Worm (Caenorhabditis elegans) whole organism, L4 larva: Measurements from ENCODE around the gene rps-11.

ENCODE experiments used
- D1046.2 ChIP-seq: fragments of 200-800 bp; sonication (Bioruptor generic); IDR thresholded peaks from 2 replicates; pipeline ENCODE4 v1.3.6; 2022; ENCODE audit warnings: missing genetic modification characterization, missing compliant biosample characterization
- F10B5.3 ChIP-seq: sonication (generic microtip); optimal IDR thresholded peaks from 2 replicates; lab custom pipeline; 2016; ENCODE audit warnings: mild to moderate bottlenecking, missing genetic modification characterization, missing compliant biosample characterization
- F26F4.8 ChIP-seq: fragments of 200-800 bp; sonication (Bioruptor generic); conservative IDR thresholded peaks from 2 replicates; pipeline ENCODE4 v1.3.6; 2022; ENCODE audit warnings: missing genetic modification characterization, missing compliant biosample characterization
- F37D6.2 ChIP-seq: sonication (generic microtip); optimal IDR thresholded peaks from 2 replicates; lab custom pipeline; 2016; ENCODE audit warnings: mild to moderate bottlenecking, missing genetic modification characterization, missing compliant biosample characterization
- F44E2.7 ChIP-seq: fragments of 200-800 bp; sonication (Bioruptor generic); IDR thresholded peaks from 2 replicates; pipeline ENCODE4 v2.1.2; 2022; ENCODE audit warnings: missing genetic modification characterization, missing compliant biosample characterization
- R02D3.7 ChIP-seq: fragments of 150-350 bp; sonication (generic microtip); optimal IDR thresholded peaks from 3 replicates; lab custom pipeline; 2014; ENCODE audit warnings: missing biosample characterization, missing genetic modification characterization
- Y48G9A.11 ChIP-seq: fragments of 200-800 bp; sonication (Bioruptor generic); IDR thresholded peaks from 2 replicates; pipeline ENCODE4 v1.3.6; 2022; ENCODE audit warnings: missing genetic modification reagents, missing genetic modification characterization, missing compliant biosample characterization
- ZK337.2 ChIP-seq: fragments of 200-800 bp; sonication (Bioruptor generic); IDR thresholded peaks from 2 replicates; pipeline ENCODE4 v1.3.6; 2022; ENCODE audit warnings: missing genetic modification reagents, missing genetic modification characterization, missing compliant biosample characterization
- aha-1 ChIP-seq: fragments of 150-350 bp; peaks from one replicate; lab custom pipeline; 2014; ENCODE audit warnings: missing biosample characterization, missing genetic modification characterization
- arid-1 ChIP-seq: fragments of 200-800 bp; sonication (Bioruptor generic); conservative IDR thresholded peaks from 2 replicates; pipeline ENCODE4 v1.3.6; 2022; ENCODE audit warnings: missing genetic modification reagents, missing genetic modification characterization, missing compliant biosample characterization
- attf-4 ChIP-seq: sonication (generic microtip); optimal IDR thresholded peaks from 3 replicates; lab custom pipeline; 2017; ENCODE audit warnings: missing biosample characterization, missing genetic modification characterization
- ceh-20 ChIP-seq: fragments of 200-800 bp; sonication (Bioruptor generic); IDR thresholded peaks from 2 replicates; pipeline ENCODE4 v1.3.6; 2022; ENCODE audit warnings: missing genetic modification reagents, missing genetic modification characterization, missing compliant biosample characterization
- ceh-44 ChIP-seq: fragments of 200-800 bp; sonication (Bioruptor generic); IDR thresholded peaks from 2 replicates; pipeline ENCODE4 v1.3.6; 2022; ENCODE audit warnings: missing genetic modification reagents, missing genetic modification characterization, missing compliant biosample characterization
- ceh-82 ChIP-seq: sonication (generic microtip); optimal IDR thresholded peaks from 2 replicates; lab custom pipeline; 2017; ENCODE audit warnings: missing biosample characterization, missing genetic modification characterization
- daf-16 ChIP-seq, 3 experiments: sonication (generic microtip); optimal IDR thresholded peaks; 2 replicates each; lab custom pipeline; 2016 to 2017; ENCODE audit warnings: missing genetic modification characterization in 3 of 3, missing genetic modification reagents in 3 of 3, mild to moderate bottlenecking in 2 of 3, missing compliant biosample characterization in 2 of 3, missing biosample characterization in 1 of 3, moderate library complexity in 1 of 3
- dmd-8 ChIP-seq: fragments of 200-800 bp; sonication (Bioruptor generic); IDR thresholded peaks from 2 replicates; pipeline ENCODE4 v1.3.6; 2022; ENCODE audit warnings: missing genetic modification characterization, missing compliant biosample characterization
- dmd-9 ChIP-seq: fragments of 200-800 bp; sonication (Bioruptor generic); IDR thresholded peaks from 2 replicates; pipeline ENCODE4 v1.3.6; 2022; ENCODE audit warnings: missing genetic modification reagents, missing genetic modification characterization, missing compliant biosample characterization
- duxl-1 ChIP-seq: sonication (generic microtip); optimal IDR thresholded peaks from 2 replicates; lab custom pipeline; 2016; ENCODE audit warnings: mild to moderate bottlenecking, missing genetic modification characterization, moderate library complexity, missing compliant biosample characterization; ENCODE audit not compliant: poor library complexity
- dve-1 ChIP-seq: sonication (generic microtip); optimal IDR thresholded peaks from 2 replicates; lab custom pipeline; 2017; ENCODE audit warnings: antibody characterized with exemption, mild to moderate bottlenecking, missing genetic modification characterization, missing compliant biosample characterization; ENCODE audit not compliant: insufficient read depth
- egl-27 ChIP-seq: sonication (generic microtip); optimal IDR thresholded peaks from 3 replicates; lab custom pipeline; 2017; ENCODE audit warnings: missing biosample characterization, missing genetic modification reagents, missing genetic modification characterization
- egl-43 ChIP-seq: fragments of 200-800 bp; sonication (Bioruptor generic); IDR thresholded peaks from 2 replicates; pipeline ENCODE4 v1.3.6; 2022; ENCODE audit warnings: missing genetic modification reagents, missing genetic modification characterization, missing compliant biosample characterization
- gei-8 ChIP-seq: fragments of 200-800 bp; sonication (Bioruptor generic); optimal IDR thresholded peaks from 2 replicates; lab custom pipeline; 2018; ENCODE audit warnings: mild to moderate bottlenecking, missing genetic modification characterization, missing compliant biosample characterization
- hlh-11 ChIP-seq: fragments of 200-800 bp; sonication (Bioruptor generic); optimal IDR thresholded peaks from 2 replicates; lab custom pipeline; 2018; ENCODE audit warnings: mild to moderate bottlenecking, missing genetic modification characterization, missing compliant biosample characterization
- hlh-30 ChIP-seq: sonication (generic microtip); optimal IDR thresholded peaks from 2 replicates; lab custom pipeline; 2017; ENCODE audit warnings: antibody characterized with exemption, mild to moderate bottlenecking, missing genetic modification characterization, missing compliant biosample characterization; ENCODE audit not compliant: insufficient read depth
- lin-13 ChIP-seq: fragments of 150-350 bp; optimal IDR thresholded peaks from 2 replicates; lab custom pipeline; 2014; ENCODE audit warnings: missing biosample characterization, missing genetic modification reagents, missing genetic modification characterization
- lir-3 ChIP-seq: sonication (generic microtip); optimal IDR thresholded peaks from 2 replicates; lab custom pipeline; 2016; ENCODE audit warnings: mild to moderate bottlenecking, missing genetic modification characterization, missing compliant biosample characterization
- lsy-2 ChIP-seq, 2 experiments: fragments of 150-350 bp in 1 of 2; sonication (generic microtip) in 1 of 2; optimal IDR thresholded peaks; 2 replicates each; lab custom pipeline; 2014 to 2017; ENCODE audit warnings: missing biosample characterization in 2 of 2, missing genetic modification characterization in 2 of 2
- madf-5 ChIP-seq, 2 experiments: fragments of 200-800 bp; sonication (Bioruptor generic); IDR thresholded peaks; 2 replicates each; pipeline ENCODE4 v1.3.6; 2022; ENCODE audit warnings: missing compliant biosample characterization in 2 of 2, missing genetic modification characterization in 2 of 2
- mdl-1 ChIP-seq, 2 experiments: fragments of 150-350 bp in 1 of 2; sonication (generic microtip) in 1 of 2; optimal IDR thresholded peaks; 2 replicates each; lab custom pipeline; 2014 to 2017; ENCODE audit warnings: missing biosample characterization in 2 of 2, missing genetic modification characterization in 2 of 2
- mep-1 ChIP-seq: fragments of 150-350 bp; sonication (generic microtip); optimal IDR thresholded peaks from 3 replicates; lab custom pipeline; 2014; ENCODE audit warnings: missing biosample characterization, missing genetic modification characterization
- mxl-2 ChIP-seq: fragments of 200-800 bp; sonication (Bioruptor generic); conservative IDR thresholded peaks from 2 replicates; pipeline ENCODE4 v1.3.6; 2022; ENCODE audit warnings: missing genetic modification reagents, missing genetic modification characterization, missing compliant biosample characterization
- nhr-11 ChIP-seq: fragments of 150-350 bp; optimal IDR thresholded peaks from 2 replicates; lab custom pipeline; 2014; ENCODE audit warnings: missing biosample characterization, missing genetic modification characterization
- nhr-28 ChIP-seq: fragments of 150-350 bp; optimal IDR thresholded peaks from 2 replicates; lab custom pipeline; 2014; ENCODE audit warnings: missing biosample characterization, missing genetic modification characterization
- pha-4 ChIP-seq, 2 experiments: fragments of 150-350 bp in 1 of 2; fragments of 200-800 bp in 1 of 2; sonication (Bioruptor generic) in 1 of 2; IDR thresholded peaks in 1 of 2; optimal IDR thresholded peaks in 1 of 2; 2 replicates each; pipeline versions ENCODE4 v1.3.6 to Lab custom; 2014 to 2022; ENCODE audit warnings: missing genetic modification characterization in 2 of 2, missing genetic modification reagents in 2 of 2, missing biosample characterization in 1 of 2, missing compliant biosample characterization in 1 of 2
- pqm-1 ChIP-seq: sonication (generic microtip); optimal IDR thresholded peaks from 2 replicates; lab custom pipeline; 2017; ENCODE audit warnings: missing biosample characterization, missing genetic modification characterization
- rbr-2 ChIP-seq: sonication (generic microtip); optimal IDR thresholded peaks from 2 replicates; lab custom pipeline; 2016; ENCODE audit warnings: missing genotype, missing genetic modification characterization, missing compliant biosample characterization
- saeg-2 ChIP-seq: fragments of 200-800 bp; sonication (Bioruptor generic); IDR thresholded peaks from 2 replicates; pipeline ENCODE4 v1.3.6; 2022; ENCODE audit warnings: missing genetic modification reagents, missing genetic modification characterization, missing compliant biosample characterization
- sdz-12 ChIP-seq: fragments of 200-800 bp; sonication (Bioruptor generic); optimal IDR thresholded peaks from 2 replicates; lab custom pipeline; 2018; ENCODE audit warnings: mild to moderate bottlenecking, missing genetic modification characterization, missing compliant biosample characterization
- set-16 ChIP-seq: fragments of 200-800 bp; sonication (Bioruptor generic); IDR thresholded peaks from 2 replicates; pipeline ENCODE4 v1.3.6; 2022; ENCODE audit warnings: missing genetic modification reagents, missing genetic modification characterization, missing compliant biosample characterization
- spr-1 ChIP-seq: sonication (generic microtip); optimal IDR thresholded peaks from 2 replicates; lab custom pipeline; 2016; ENCODE audit warnings: mild to moderate bottlenecking, missing genetic modification characterization, missing compliant biosample characterization
- tag-97 ChIP-seq: fragments of 200-800 bp; sonication (Bioruptor generic); IDR thresholded peaks from 2 replicates; pipeline ENCODE4 v1.3.6; 2022; ENCODE audit warnings: missing genetic modification characterization, missing compliant biosample characterization
- unc-62 ChIP-seq, 3 experiments: fragments of 150-350 bp in 1 of 3; sonication (generic microtip); optimal IDR thresholded peaks in 2 of 3; peaks in 1 of 3; 1 replicate in 1 of 3; 2 replicates in 2 of 3; lab custom pipeline; 2014 to 2017; ENCODE audit warnings: missing biosample characterization in 3 of 3, missing genetic modification characterization in 3 of 3, missing genetic modification reagents in 3 of 3, missing genotype in 1 of 3
- zfp-2 ChIP-seq: sonication (generic microtip); optimal IDR thresholded peaks from 2 replicates; lab custom pipeline; 2016; ENCODE audit warnings: mild to moderate bottlenecking, missing genetic modification characterization, missing compliant biosample characterization
- zip-2 ChIP-seq: fragments of 150-350 bp; optimal IDR thresholded peaks from 2 replicates; lab custom pipeline; 2014; ENCODE audit warnings: missing biosample characterization, missing genetic modification characterization

The rps-11 gene

DNA sequence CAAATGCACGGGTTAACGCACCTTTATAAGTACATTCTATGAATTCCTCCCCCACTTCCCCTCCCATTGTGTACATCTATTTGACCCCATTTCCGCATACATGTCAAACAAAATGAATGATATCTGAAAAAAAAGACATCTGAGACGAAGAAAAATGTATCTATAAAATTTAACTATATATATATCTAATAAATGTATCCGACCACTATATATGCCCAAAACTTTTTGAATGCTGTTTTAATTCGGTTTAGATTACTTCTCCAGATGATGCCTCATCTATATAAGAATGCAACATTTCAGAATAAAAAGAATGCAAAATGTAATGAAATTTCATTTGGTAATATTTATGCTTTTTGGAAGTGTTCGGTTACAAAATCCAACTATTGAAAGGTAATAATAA, 23.9 kb upstream of the rps-11 start, which contains the start of gene rib-1 (continued):
- no peak for TF ChIP-seq ZK337.2 (GFP tag; lab: Robert Waterston, UW)
- TF ChIP-seq attf-4, result no peak
- no peak for TF ChIP-seq duxl-1 (tag; lab: Kevin White, UChicago)
- no peak for TF ChIP-seq ceh-82 (tag; lab: Kevin White, UChicago)

DNA sequence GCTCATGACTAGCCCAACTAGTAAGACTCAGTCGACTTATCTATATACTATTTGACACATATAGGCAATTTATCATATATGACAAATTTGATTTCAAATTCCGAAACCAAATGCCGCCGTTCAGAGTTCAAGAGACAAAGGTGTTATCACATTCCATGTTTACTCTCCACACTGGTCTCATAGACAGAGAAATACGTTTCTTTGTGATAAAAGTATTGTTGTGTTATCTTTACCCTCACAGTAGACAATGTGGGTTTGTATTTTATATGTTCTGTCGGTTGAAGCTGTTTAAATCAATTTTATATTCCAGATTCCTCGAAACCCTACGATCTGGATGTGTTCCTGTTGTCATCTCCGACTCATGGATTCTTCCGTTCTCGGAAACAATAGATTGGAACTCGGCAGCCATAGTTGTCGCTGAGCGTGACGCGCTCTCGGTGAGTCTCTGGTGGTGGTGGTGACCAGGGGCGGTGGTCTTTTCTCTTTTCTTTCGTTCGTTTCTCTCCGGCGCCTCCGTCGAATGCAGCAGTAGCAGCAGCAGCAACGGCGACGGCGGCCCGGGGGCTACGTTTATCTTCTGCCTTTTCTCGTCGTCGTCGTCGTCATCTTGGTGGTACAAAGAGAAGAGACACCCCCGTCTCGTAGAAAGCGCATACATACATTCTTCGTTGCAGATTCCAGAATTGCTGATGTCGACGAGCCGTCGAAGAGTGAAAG, 19.8 kb upstream of the rps-11 start:
- TF ChIP-seq egl-43 (GFP tag; lab: Robert Waterston, UW) (0 out of 2 replicates have a peak, but pooled peaks have one; percentile 24), nhr-28 (tag; lab: Kevin White, UChicago) (peak; percentile 58), hlh-11 (tag; lab: Kevin White, UChicago) (peak; percentile 9), spr-1 (no peak), mdl-1 (tag; optimal IDR thresholded peaks at IDR 0.05; lab: Kevin White, UChicago) (no peak), lsy-2 (tag; optimal IDR thresholded peaks at IDR 0.05; lab: Kevin White, UChicago) (no peak), attf-4 (no peak), pqm-1 (tag; lab: Kevin White, UChicago) (peak; percentile 78), rbr-2 (tag; lab: Kevin White, UChicago) (no peak), dve-1 (peak; percentile 41), daf-16 (GFP tag; optimal IDR thresholded peaks at IDR 0.05; lab: Kevin White, UChicago) (peak in 1 of 2 experiments; percentile 2), daf-16 (tag; optimal IDR thresholded peaks at IDR 0.05; lab: Kevin White, UChicago) (peak; percentile 68), unc-62 (GFP tag; optimal IDR thresholded peaks at IDR 0.05 in 1 of 2; lab: Kevin White, UChicago) (no peak), unc-62 (tag; optimal IDR thresholded peaks at IDR 0.05; lab: Kevin White, UChicago) (no peak), set-16 (peak; percentile 84), saeg-2 (GFP tag; lab: Robert Waterston, UW) (no peak), aha-1 (tag; lab: Kevin White, UChicago) (peak; percentile 12)
- TF ChIP-seq, all 104 proteins: peak for 8

- TF ChIP-seq dmd-8 (GFP tag; lab: Robert Waterston, UW) (0 out of 2 replicates have a peak, but pooled peaks have one; percentile 53), pha-4 (GFP tag; IDR thresholded peaks at IDR 0.05; lab: Robert Waterston, UW) (no peak), pha-4 (tag; optimal IDR thresholded peaks at IDR 0.05; lab: Kevin White, UChicago) (no peak), madf-5 (GFP tag; IDR thresholded peaks at IDR 0.05; lab: Robert Waterston, UW) (no peak), zfp-2 (tag; lab: Kevin White, UChicago) (no peak), Y48G9A.11 (GFP tag; lab: Robert Waterston, UW) (0 out of 2 replicates have a peak, but pooled peaks have one; percentile 44), sdz-12 (GFP tag; lab: Kevin White, UChicago) (no peak), F37D6.2 (peak; percentile 33), gei-8 (no peak), F10B5.3 (no peak), daf-16 (GFP tag; optimal IDR thresholded peaks at IDR 0.05; lab: Kevin White, UChicago) (no peak), daf-16 (tag; optimal IDR thresholded peaks at IDR 0.05; lab: Kevin White, UChicago) (peak; percentile 45), mxl-2 (GFP tag; lab: Robert Waterston, UW) (no peak), ceh-44 (GFP tag; lab: Robert Waterston, UW) (0 out of 2 replicates have a peak, but pooled peaks have one; percentile 14), nhr-11 (no peak), hlh-11 (tag; lab: Kevin White, UChicago) (peak; percentile 48), aha-1 (tag; lab: Kevin White, UChicago) (no peak), R02D3.7 (tag; lab: Kevin White, UChicago) (no peak), F44E2.7 (no peak), lir-3 (tag; lab: Kevin White, UChicago) (no peak), mep-1 (peak; percentile 38), hlh-30 (peak; percentile 60), D1046.2 (no peak), F26F4.8 (GFP tag; lab: Robert Waterston, UW) (no peak), tag-97 (GFP tag; lab: Robert Waterston, UW) (no peak), ceh-20 (GFP tag; lab: Robert Waterston, UW) (0 out of 2 replicates have a peak, but pooled peaks have one; percentile 42), egl-27 (tag; lab: Kevin White, UChicago) (no peak), lin-13 (GFP tag; lab: Kevin White, UChicago) (no peak), zip-2 (tag; lab: Kevin White, UChicago) (no peak), dmd-9 (GFP tag; lab: Robert Waterston, UW) (0 out of 2 replicates have a peak, but pooled peaks have one; percentile 11), arid-1 (GFP tag; lab: Robert Waterston, UW) (no peak)
Measured at ce11 chrIV:11583906-11584378, 18.5 kb upstream of the rps-11 start, which contains the start of gene F12F6.1. Gene F12F6.1 (plus strand): TSS chrIV:11583956.
